Worm (Caenorhabditis elegans) whole organism, L3 larva: ENCODE results near the gene T12G3.4.

Experiments used
- ZK546.5 ChIP-seq: sonication (generic microtip); optimal IDR thresholded peaks from 2 replicates; lab custom pipeline; 2017; ENCODE audit warnings: missing biosample characterization, missing genetic modification characterization
- ama-1 ChIP-seq: fragments of 150-350 bp; optimal IDR thresholded peaks from 2 replicates; lab custom pipeline; 2018
- mdl-1 ChIP-seq: fragments of 150-350 bp; optimal IDR thresholded peaks from 2 replicates; lab custom pipeline; 2014; ENCODE audit warnings: missing biosample characterization, missing genetic modification characterization
- nhr-25 ChIP-seq: sonication (generic microtip); optimal IDR thresholded peaks from 2 replicates; lab custom pipeline; 2017; ENCODE audit warnings: missing biosample characterization, missing genetic modification characterization
- nhr-28 ChIP-seq: fragments of 150-350 bp; optimal IDR thresholded peaks from 2 replicates; lab custom pipeline; 2014; ENCODE audit warnings: missing biosample characterization, missing genetic modification characterization
- pha-4 ChIP-seq: fragments of 150-350 bp; optimal IDR thresholded peaks from 2 replicates; lab custom pipeline; 2014; ENCODE audit warnings: missing biosample characterization, missing genetic modification reagents, missing genetic modification characterization
- tbx-2 ChIP-seq: sonication (generic microtip); optimal IDR thresholded peaks from 2 replicates; lab custom pipeline; 2016; ENCODE audit warnings: mild to moderate bottlenecking, missing genetic modification characterization, missing compliant biosample characterization
- unc-62 ChIP-seq: fragments of 150-350 bp; sonication (generic microtip); optimal IDR thresholded peaks from 4 replicates; lab custom pipeline; 2014; ENCODE audit warnings: missing biosample characterization, missing genetic modification reagents, missing genetic modification characterization
- zag-1 ChIP-seq: fragments of 150-350 bp; optimal IDR thresholded peaks from 2 replicates; lab custom pipeline; 2014; ENCODE audit warnings: missing biosample characterization, missing genetic modification characterization
- ztf-11 ChIP-seq: fragments of 150-350 bp; optimal IDR thresholded peaks from 2 replicates; lab custom pipeline; 2014; ENCODE audit warnings: missing biosample characterization, missing genetic modification characterization

DNA sequence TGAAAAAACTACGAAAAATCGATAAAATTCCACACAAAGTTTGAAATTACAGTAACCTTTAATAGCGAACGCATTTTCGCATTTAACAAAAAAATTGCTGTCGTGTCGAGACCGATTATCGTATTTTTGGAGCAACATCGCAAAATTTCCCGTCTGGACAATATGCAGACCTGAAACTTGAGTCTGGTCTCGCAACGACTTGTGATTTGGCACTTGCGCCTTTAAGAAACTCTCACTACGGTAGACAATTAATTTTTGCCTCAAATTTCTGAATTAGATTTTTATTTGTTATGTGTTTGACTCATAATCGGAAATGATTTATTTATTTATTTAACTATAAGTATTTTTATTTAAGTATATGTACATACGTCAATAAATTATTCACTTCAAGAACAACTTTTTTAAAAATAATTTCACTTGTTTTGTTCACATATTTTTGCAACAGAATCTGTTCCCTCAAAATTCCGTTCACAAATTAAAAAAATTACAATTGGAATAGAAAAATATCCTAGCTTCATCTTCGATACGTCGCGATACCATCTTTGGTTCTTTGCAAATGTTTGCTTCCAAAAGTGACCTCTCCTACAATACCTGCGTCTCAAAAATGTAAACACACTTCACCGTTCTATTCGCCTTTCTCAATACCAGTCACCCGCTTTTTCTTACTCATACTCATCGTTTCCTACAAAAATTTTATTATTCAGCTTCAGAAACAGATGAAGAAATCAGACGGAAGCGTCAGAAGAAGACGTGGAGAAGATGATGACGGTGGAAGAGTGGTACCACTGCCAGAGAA lies at the start of gene T12G3.4:
- peak; percentile 90 for TF ChIP-seq pha-4 (tag; lab: Kevin White, UChicago)
- no peak for TF ChIP-seq ZK546.5
- no peak for TF ChIP-seq mdl-1
- TF ChIP-seq nhr-28 (tag; lab: Kevin White, UChicago): no peak
- no peak for TF ChIP-seq unc-62 (GFP tag; lab: Kevin White, UChicago)
- TF ChIP-seq tbx-2 (tag; lab: Kevin White, UChicago): no peak
- no peak for TF ChIP-seq nhr-25 (tag; lab: Kevin White, UChicago)
- no peak for TF ChIP-seq ztf-11
- no peak for TF ChIP-seq zag-1 (tag; lab: Kevin White, UChicago)
- TF ChIP-seq ama-1 (lab: Kevin White, UChicago): no peak
